Fruit fly (Drosophila melanogaster): ENCODE measurements around the gene Ask1.

- no peak for TF ChIP-seq pan (optimal IDR thresholded peaks at IDR 0.05)
- no peak for TF ChIP-seq Dll (optimal IDR thresholded peaks at IDR 0.05)
- no peak for TF ChIP-seq EcR (GFP tag; optimal IDR thresholded peaks at IDR 0.05)
- no peak for TF ChIP-seq CG8478 (optimal IDR thresholded peaks at IDR 0.05)
- no peak for TF ChIP-seq usp (GFP tag; optimal IDR thresholded peaks at IDR 0.05)
These were observed 38.7 kb downstream of the Ask1 start, which contains the start of gene CG4770 for dm6 chr3R:19918207-19918606.

Data from whole organism.